Fruit fly (Drosophila melanogaster): Measurements from ENCODE around the gene Cap-D2.

The Cap-D2 gene

DNA sequence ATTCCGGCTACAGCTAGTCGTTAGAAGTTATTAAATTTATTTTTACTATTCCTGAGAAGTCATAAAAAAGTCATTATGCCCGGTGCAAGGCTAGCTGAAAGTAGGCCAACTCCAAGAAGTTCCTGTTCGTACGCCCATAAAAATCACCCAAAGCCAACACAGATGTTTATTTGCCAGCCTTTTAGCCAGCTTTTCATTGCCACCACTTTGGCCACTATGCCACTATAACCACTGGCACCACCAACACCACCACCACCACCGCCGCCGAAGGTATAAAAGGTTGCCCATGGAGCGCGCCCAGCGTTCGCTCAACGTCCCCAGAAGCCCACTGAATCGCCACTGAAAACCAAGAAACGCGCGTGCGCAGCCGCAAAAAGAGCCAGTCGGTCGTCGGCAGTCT lies 42.9 kb downstream of the Cap-D2 start, which contains the start of gene CG15506:
TSS of gene CG15506 (plus strand) at position 301 of the 400 bp plus-strand sequence.
- TF ChIP-seq CG17801 (GFP tag; optimal IDR thresholded peaks at IDR 0.05; ENCODE audit: partially characterized antibody) = no peak

- no peak for TF ChIP-seq CG17801 (GFP tag; optimal IDR thresholded peaks at IDR 0.05; ENCODE audit: partially characterized antibody)
Measured at dm6 chr3R:29722238-29722637, 46.8 kb downstream of the Cap-D2 start, which contains the start of gene CG34296. CG34296 (plus strand) TSS chr3R:29722538.

DNA sequence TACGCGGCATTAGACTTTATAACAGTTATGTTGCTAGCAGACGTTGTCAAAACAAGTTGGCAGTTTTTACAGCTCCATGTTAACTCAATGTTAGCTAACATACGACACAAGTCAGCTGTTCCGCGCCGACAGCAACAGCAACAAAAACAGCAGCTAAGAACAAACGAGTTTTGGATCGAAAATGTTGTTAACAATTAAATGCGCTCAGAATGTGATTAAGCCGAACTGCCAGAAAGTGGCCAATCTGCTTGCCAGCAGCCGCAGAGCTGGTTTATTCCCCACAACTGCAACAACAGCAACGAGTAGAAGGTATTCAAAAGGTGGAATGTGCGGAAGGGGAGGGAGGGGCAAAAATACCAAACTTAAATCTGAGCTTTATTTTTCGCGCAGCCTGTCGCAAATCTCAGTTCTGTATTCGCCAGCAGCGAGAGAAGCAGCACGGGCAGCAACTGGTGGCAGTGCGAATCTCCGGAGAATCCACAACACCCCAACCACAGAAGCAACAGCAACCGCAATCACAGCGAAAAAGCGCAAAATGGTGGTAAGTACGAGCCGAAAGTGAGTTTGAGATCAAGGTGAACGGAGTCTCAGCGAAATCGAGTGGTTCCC lies 47.7 kb downstream of the Cap-D2 start, which contains the start of gene Pcd:
TSS of gene Pcd (plus strand) at position 116 of the 609 bp plus-strand sequence.
- peak; percentile 44 for TF ChIP-seq CG17801 (GFP tag; optimal IDR thresholded peaks at IDR 0.05; ENCODE audit: partially characterized antibody)

DNA sequence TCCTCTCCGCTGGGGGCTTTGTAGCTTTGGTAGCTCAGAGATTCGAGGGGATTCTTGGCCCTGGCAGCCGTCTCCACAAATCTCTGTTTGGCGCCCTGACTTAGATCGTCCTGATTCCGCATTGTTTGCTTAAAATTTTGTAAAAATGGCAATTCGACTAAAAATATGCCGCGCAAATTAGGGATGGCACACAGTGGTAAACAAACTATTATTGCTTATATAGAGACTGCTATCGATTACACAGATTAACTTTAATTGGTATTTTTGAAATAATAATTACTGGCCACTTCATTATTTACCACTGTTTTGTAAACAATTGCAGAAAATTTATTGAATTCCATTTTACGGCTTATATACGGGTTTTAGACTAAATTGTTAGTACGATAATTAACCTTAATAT lies 49.3 kb downstream of the Cap-D2 start, which contains the start of the genes Naa40 and CG18731:
TSS of gene Naa40 (minus strand) at position 206 of the 400 bp plus-strand sequence.
TSS of gene CG18731 (plus strand) at position 283 of the 400 bp plus-strand sequence.
- TF ChIP-seq CG17801 (GFP tag; optimal IDR thresholded peaks at IDR 0.05; ENCODE audit: partially characterized antibody) = no peak

DNA sequence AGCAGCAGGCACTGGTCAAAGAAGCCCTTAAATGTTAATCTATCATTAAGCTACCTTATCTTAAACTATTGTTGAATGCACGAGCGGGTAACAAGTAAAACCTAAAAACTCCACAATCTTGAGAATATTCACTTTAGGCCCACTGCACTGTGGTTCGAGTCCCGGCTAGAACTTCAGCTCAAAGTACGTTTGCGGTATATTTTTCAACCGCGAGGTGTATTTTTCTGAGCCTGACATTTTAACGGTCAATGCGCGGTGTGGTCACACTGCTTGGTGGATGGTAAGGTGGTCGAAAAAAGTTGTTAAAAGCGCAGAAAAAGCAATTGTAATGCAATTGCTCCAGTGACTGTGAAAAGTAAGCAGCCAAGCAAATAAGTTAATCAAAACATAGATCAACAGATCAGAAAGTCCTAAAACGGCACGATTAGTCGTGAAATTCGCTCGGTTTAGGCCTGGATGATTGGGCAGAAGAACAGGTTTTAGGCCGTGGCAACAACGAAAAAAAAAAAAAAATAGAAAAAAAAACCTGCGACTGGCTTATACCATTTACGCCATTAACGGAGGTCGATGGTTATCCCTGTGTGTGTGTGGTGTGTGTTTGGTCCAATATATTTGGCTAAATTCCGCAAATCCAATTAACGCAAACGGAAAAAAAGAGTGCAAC lies 50.3 kb downstream of the Cap-D2 start, which contains the start of gene Kul:
TSS of gene Kul (plus strand) at position 254 of the 664 bp plus-strand sequence.
- TF ChIP-seq CG17801 (GFP tag; optimal IDR thresholded peaks at IDR 0.05; ENCODE audit: partially characterized antibody) = peak; percentile 5

DNA sequence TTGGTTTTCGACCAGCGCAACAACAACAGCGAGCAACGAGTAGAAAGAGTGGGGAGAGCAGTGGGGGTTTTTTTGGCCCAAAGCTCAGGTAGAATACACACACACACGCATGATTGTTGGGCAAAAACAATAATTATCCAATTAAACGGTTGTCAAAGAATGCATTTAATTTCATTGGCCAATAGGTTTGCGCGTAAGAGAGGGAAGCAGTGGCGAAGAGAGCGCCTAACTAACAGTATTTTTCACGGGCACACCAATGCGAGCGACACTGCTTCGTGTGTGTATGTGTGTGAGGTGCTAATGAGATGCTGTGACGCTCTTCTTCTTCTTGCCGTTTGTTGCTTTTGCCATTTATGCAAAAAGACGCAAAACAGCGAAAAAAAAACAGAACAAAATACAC lies 50.8 kb downstream of the Cap-D2 start:
- TF ChIP-seq CG17801 (GFP tag; optimal IDR thresholded peaks at IDR 0.05; ENCODE audit: partially characterized antibody) = no peak
